Fruit fly (Drosophila melanogaster) whole organism, wandering third instar larva: ENCODE measurements around the gene nab.

ENCODE experiments used
- Abd-B ChIP-seq: fragments of >200 bp; optimal IDR thresholded peaks from 2 replicates; lab custom pipeline; 2017; ENCODE audit warnings: missing biosample characterization, missing genetic modification characterization
- jim ChIP-seq: fragments of 175-275, 200-325 bp; sonication (Bioruptor generic); optimal IDR thresholded peaks from 2 replicates; lab custom pipeline; 2016; ENCODE audit warnings: missing biosample characterization, mild to moderate bottlenecking, missing genetic modification characterization
- psq ChIP-seq: fragments of 200-800 bp; sonication (Bioruptor generic); optimal IDR thresholded peaks from 3 replicates; lab custom pipeline; 2017; ENCODE audit warnings: missing biosample characterization, mild to moderate bottlenecking, missing genetic modification characterization, moderate library complexity

DNA sequence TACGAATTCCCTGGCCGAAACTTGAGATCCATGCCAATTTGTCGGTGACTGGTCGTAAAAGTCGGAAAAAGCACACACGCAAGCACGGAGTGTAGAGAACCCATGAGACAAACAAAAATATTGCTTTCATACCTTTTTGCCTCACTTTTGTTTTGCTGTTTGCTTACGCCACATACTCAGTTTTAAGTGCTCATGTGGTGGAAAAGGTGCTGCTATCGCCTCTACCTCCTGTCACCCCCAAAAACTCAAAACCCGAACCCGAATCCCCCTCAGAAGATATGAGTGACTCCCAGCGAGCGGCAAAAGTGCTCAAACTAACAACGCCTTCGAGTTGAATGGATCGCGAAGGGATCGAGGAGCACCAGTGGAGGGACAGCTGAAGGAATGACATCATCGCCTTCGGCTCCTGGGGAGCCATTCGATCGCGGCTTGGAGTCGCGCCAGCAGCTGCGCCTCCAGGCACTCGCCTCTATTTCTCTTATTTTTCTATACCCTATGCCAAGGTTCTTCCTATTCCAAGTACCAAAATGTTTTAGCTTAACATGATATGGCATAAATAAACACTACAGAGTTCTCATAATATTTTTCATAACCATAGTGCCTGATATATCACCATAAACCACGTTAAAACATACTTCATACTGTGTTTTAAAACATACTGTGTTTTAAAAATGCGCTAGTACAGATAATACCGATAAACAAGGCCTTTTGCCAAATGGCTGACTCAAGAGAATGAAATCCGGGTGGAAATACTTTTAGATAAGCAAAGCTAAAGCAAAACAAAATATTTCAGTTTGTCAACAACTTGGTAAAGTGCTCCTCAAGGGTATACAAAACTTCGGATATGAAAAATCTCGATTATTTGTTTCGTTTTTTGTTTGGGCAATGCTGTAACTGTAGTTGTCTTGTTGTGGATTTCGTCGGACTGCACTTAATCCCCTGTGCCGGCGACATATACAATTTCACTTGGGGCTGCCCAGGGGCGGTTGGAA is 40.1 kb downstream of the nab start:
- TF ChIP-seq Abd-B (GFP tag; lab: Kevin White, UChicago) = no peak
- TF ChIP-seq jim (GFP tag; lab: Kevin White, UChicago) = no peak
- TF ChIP-seq psq (GFP tag; lab: Kevin White, UChicago) = peak; percentile 57
